Fruit fly (Drosophila melanogaster) whole organism, embryonic: ENCODE measurements around the gene CG43439.

Source experiments
- CG12104 ChIP-seq: fragments of 200-800 bp; sonication (Bioruptor generic); optimal IDR thresholded peaks from 3 replicates; lab custom pipeline; 2016; ENCODE audit warnings: missing biosample characterization, missing genetic modification characterization
- CG14965 ChIP-seq: fragments of 200-800 bp; sonication (Bioruptor generic); optimal IDR thresholded peaks from 2 replicates; lab custom pipeline; 2016; ENCODE audit warnings: missing biosample characterization, missing genetic modification characterization, borderline replicate concordance
- CG4820 ChIP-seq: fragments of 200-800 bp; sonication (Bioruptor generic); optimal IDR thresholded peaks from 3 replicates; lab custom pipeline; 2016; ENCODE audit warnings: missing biosample characterization, missing genetic modification characterization
- CoRest ChIP-seq: fragments of 200-800 bp; sonication (Bioruptor generic); optimal IDR thresholded peaks from 3 replicates; lab custom pipeline; 2018; ENCODE audit warnings: missing biosample characterization, mild to moderate bottlenecking, missing genetic modification characterization, moderate library complexity
- D ChIP-seq, 2 experiments: fragments of 200-800 bp in 1 of 2; fragments of >200 bp in 1 of 2; sonication (Bioruptor generic) in 1 of 2; optimal IDR thresholded peaks; 2 replicates in 1 of 2; 3 replicates in 1 of 2; lab custom pipeline; 2017; ENCODE audit warnings: mild to moderate bottlenecking in 1 of 2, missing biosample characterization in 1 of 2, missing genetic modification characterization in 1 of 2, missing genetic modification reagents in 1 of 2
- Hr39 ChIP-seq: fragments of >200 bp; optimal IDR thresholded peaks from 2 replicates; lab custom pipeline; 2017
- Xbp1 ChIP-seq: fragments of 200-800 bp; sonication (Bioruptor generic); optimal IDR thresholded peaks from 3 replicates; lab custom pipeline; 2016; ENCODE audit warnings: missing biosample characterization, mild to moderate bottlenecking, missing genetic modification characterization
- dimm ChIP-seq: fragments of 200-800 bp; sonication (Bioruptor generic); IDR thresholded peaks from 2 replicates; pipeline ENCODE4 v1.3.6; 2022; ENCODE audit warnings: missing biosample characterization, missing genetic modification characterization
- sens-2 ChIP-seq: fragments of 200-800 bp; sonication (Bioruptor generic); IDR thresholded peaks from 2 replicates; pipeline ENCODE4 v1.3.6; 2022; ENCODE audit warnings: missing biosample characterization, missing genetic modification characterization

DNA sequence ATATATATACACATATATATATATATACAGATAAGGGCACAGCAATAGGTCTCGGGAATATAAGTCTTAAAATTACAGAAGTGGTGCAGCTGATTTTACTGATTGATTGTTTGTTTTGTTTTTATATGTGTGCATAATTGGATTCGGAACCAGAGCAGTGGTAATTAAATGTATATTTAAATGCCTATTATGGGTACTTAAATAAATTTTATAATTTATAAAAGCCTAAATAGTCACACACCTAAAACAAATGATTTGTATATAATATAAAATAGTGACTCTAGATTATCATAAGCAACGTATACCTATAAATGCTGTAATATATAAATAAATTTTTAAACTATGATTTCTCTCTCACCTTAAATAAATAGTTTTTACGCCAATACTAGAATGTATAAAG, 25.0 kb upstream of the CG43439 start:
- TF ChIP-seq sens-2 (GFP tag; lab: Robert Waterston, UW) (no peak), CG12104 (GFP tag; lab: Kevin White, UChicago) (no peak), D (optimal IDR thresholded peaks at IDR 0.05; lab: Kevin White, UChicago) (no peak), D (GFP tag; optimal IDR thresholded peaks at IDR 0.05; lab: Kevin White, UChicago) (peak; percentile 17), dimm (no peak), Xbp1 (GFP tag; lab: Kevin White, UChicago) (no peak), Hr39 (lab: Kevin White, UChicago) (no peak), CG4820 (GFP tag; lab: Kevin White, UChicago) (no peak), CoRest (tag; lab: Kevin White, UChicago) (peak; percentile 21), CG14965 (GFP tag; lab: Kevin White, UChicago) (no peak)
